Fruit fly (Drosophila melanogaster): ENCODE data around the gene CG42813.
A peak's percentile ranks its signal among the peaks of the same experiment; 100 is the strongest.

Gene CG42813

dm6 chr3R:27186849-27187248, 41.5 kb downstream of the CG42813 start:
- no peak for TF ChIP-seq CG8478 (optimal IDR thresholded peaks at IDR 0.05)
- TF ChIP-seq CG6272 (GFP tag; IDR thresholded peaks at IDR 0.05), result no peak
- TF ChIP-seq oc (tag; optimal IDR thresholded peaks at IDR 0.05), result peak; percentile 75
- peak; percentile 6 for TF ChIP-seq CG15269 (tag; optimal IDR thresholded peaks at IDR 0.05)
- 0 out of 4 replicates have a peak, but pooled peaks have one; percentile 56 for TF ChIP-seq chinmo (GFP tag; IDR thresholded peaks at IDR 0.05; ENCODE audit: partially characterized antibody)
- no peak for TF ChIP-seq Hr51 (GFP tag; optimal IDR thresholded peaks at IDR 0.05)
- no peak for TF ChIP-seq stwl (tag; optimal IDR thresholded peaks at IDR 0.05)
- TF ChIP-seq Adf1 (GFP tag; IDR thresholded peaks at IDR 0.05), result no peak
- TF ChIP-seq CG13624 (GFP tag; optimal IDR thresholded peaks at IDR 0.05), result no peak
- TF ChIP-seq Dref (GFP tag; IDR thresholded peaks at IDR 0.05), result no peak
- TF ChIP-seq CG17359 (tag; optimal IDR thresholded peaks at IDR 0.05), result no peak
- no peak for TF ChIP-seq CG15011 (GFP tag; optimal IDR thresholded peaks at IDR 0.05)
- no peak for TF ChIP-seq CG34376 (GFP tag; optimal IDR thresholded peaks at IDR 0.05)

dm6 chr3R:27185933-27186571, 42.3 kb downstream of the CG42813 start:
- TF ChIP-seq prd (optimal IDR thresholded peaks at IDR 0.05) (no peak), prd (GFP tag; IDR thresholded peaks at IDR 0.05) (peak; percentile 42; the same call in 2 of the 3 replicates), CG6175 (GFP tag; IDR thresholded peaks at IDR 0.05) (0 out of 3 replicates have a peak, but pooled peaks have one; percentile 18), Drgx (GFP tag; IDR thresholded peaks at IDR 0.05) (peak; percentile 66), sim (GFP tag; IDR thresholded peaks at IDR 0.05) (no peak), dmrt99B (tag; optimal IDR thresholded peaks at IDR 0.05) (peak; percentile 1), Antp (GFP tag; optimal IDR thresholded peaks at IDR 0.05) (no peak), CG18262 (tag; optimal IDR thresholded peaks at IDR 0.05) (peak; percentile 10), ken (GFP tag; IDR thresholded peaks at IDR 0.05) (0 out of 3 replicates have a peak, but pooled peaks have one; percentile 17), CG15696 (tag; optimal IDR thresholded peaks at IDR 0.05) (no peak), lmd (GFP tag; IDR thresholded peaks at IDR 0.05) (0 out of 2 replicates have a peak, but pooled peaks have one; percentile 24), CG6765 (GFP tag; optimal IDR thresholded peaks at IDR 0.05) (no peak), knrl (GFP tag; IDR thresholded peaks at IDR 0.05; ENCODE audit: partially characterized antibody) (0 out of 3 replicates have a peak, but pooled peaks have one; percentile 10), gem (tag; optimal IDR thresholded peaks at IDR 0.05) (peak; percentile 32), E2f1 (GFP tag; IDR thresholded peaks at IDR 0.05) (0 out of 2 replicates have a peak, but pooled peaks have one; percentile 11), CG12391 (tag; optimal IDR thresholded peaks at IDR 0.05) (no peak), Blimp-1 (GFP tag; optimal IDR thresholded peaks at IDR 0.05) (peak; percentile 28), nom (GFP tag; optimal IDR thresholded peaks at IDR 0.05) (peak; percentile 54), CG10543 (GFP tag; optimal IDR thresholded peaks at IDR 0.05) (peak; percentile 25), sens-2 (GFP tag; IDR thresholded peaks at IDR 0.05) (0 out of 2 replicates have a peak, but pooled peaks have one; percentile 24), CG10979 (tag; optimal IDR thresholded peaks at IDR 0.05) (peak; percentile 27), CG13123 (GFP tag; optimal IDR thresholded peaks at IDR 0.05) (no peak), Dfd (GFP tag; optimal IDR thresholded peaks at IDR 0.05) (no peak), aop (GFP tag; IDR thresholded peaks at IDR 0.05) (no peak), bsh (GFP tag; optimal IDR thresholded peaks at IDR 0.05) (peak in 1 of 2 experiments; percentile 42), CG3995 (GFP tag; optimal IDR thresholded peaks at IDR 0.05) (peak; percentile 61), dysf (GFP tag; IDR thresholded peaks at IDR 0.05) (peak; percentile 13; the same call in 1 of the 3 replicates), CG3838 (GFP tag; optimal IDR thresholded peaks at IDR 0.05) (no peak), ewg (GFP tag; optimal IDR thresholded peaks at IDR 0.05) (peak; percentile 41), kni (GFP tag; optimal IDR thresholded peaks at IDR 0.05) (peak; percentile 27), gce (GFP tag; IDR thresholded peaks at IDR 0.05) (0 out of 3 replicates have a peak, but pooled peaks have one; percentile 24), corto (GFP tag; optimal IDR thresholded peaks at IDR 0.05) (no peak), CG7839 (tag; optimal IDR thresholded peaks at IDR 0.05) (peak; percentile 18), CG31441 (GFP tag; IDR thresholded peaks at IDR 0.05) (peak; percentile 17; the same call in 1 of the 2 replicates), slbo (GFP tag; IDR thresholded peaks at IDR 0.05) (no peak)
